Fruit fly (Drosophila melanogaster): ENCODE data around the gene CG34012.

DNA sequence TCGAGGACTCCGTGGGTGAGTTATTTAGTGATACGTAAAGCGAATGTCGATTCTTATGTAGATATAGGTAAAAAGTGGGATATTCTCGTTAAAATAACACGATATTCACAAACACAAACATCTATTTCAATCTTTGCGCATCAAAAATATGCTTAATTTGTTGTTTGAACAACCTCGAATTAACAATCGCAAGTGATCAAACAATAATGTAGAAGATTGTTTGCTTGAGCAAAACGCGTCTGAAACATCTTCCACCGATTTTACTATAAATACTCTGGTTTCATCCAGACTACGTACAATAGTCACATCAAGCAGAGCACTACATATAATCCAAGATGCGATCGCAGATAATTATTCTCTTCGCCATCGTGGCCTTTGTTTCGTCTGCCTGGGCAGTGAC, 21.2 kb upstream of the CG34012 start, which contains the start of gene nol:
- TF ChIP-seq CG2116 (GFP tag; optimal IDR thresholded peaks at IDR 0.05) (no peak), fu2 (GFP tag; optimal IDR thresholded peaks at IDR 0.05) (no peak)
